Worm (Caenorhabditis elegans): ENCODE measurements around the gene chil-7.

The chil-7 gene

DNA sequence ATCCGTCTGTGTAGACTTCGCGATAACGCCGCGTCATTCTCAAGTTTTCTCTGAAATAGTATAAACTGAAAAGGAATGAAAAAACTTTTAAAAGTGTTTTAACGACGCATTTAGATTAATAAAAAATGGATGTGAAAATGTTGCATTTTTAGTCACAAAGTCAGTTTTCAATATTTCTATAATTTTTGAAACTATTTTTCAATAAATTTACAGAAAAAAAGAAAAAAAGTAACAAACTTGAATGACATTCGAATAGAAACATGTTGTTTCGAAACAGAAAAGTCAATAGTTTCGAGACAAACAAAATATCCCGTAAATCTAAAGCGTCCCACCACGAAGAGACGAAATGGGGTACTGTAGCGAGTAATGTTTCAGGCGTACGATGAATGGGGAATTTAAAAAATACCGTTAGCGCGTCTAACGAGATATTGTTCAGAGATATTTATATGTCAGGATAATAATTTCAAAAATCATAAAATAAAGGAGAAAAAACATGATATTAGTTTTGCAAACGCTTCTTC, 28.9 kb downstream of the chil-7 start, which contains the start of gene rnh-1.2:
Gene rnh-1.2 (minus strand): TSS at position 51 of the 521 bp plus-strand sequence.
- TF ChIP-seq ceh-36 (tag; optimal IDR thresholded peaks at IDR 0.05) (no peak), scrt-1 (GFP tag; IDR thresholded peaks at IDR 0.05) (no peak), B0310.2 (tag; optimal IDR thresholded peaks at IDR 0.05) (no peak), hmbx-1 (tag; optimal IDR thresholded peaks at IDR 0.05) (no peak), pes-1 (GFP tag; IDR thresholded peaks at IDR 0.05) (no peak), tra-4 (tag; optimal IDR thresholded peaks at IDR 0.05) (no peak), flt-1 (GFP tag; IDR thresholded peaks at IDR 0.05) (no peak), tbx-37 (GFP tag; conservative IDR thresholded peaks at IDR 0.05) (no peak), hnd-1 (tag; optimal IDR thresholded peaks at IDR 0.05) (no peak), ama-1 (optimal IDR thresholded peaks at IDR 0.05) (no peak), sea-1 (GFP tag; conservative IDR thresholded peaks at IDR 0.05) (no peak), tbx-11 (GFP tag; IDR thresholded peaks at IDR 0.05) (no peak), aly-1 (tag; optimal IDR thresholded peaks at IDR 0.05) (no peak), F13C5.2 (tag; optimal IDR thresholded peaks at IDR 0.05) (no peak), ceh-13 (GFP tag; optimal IDR thresholded peaks at IDR 0.05) (no peak)

DNA sequence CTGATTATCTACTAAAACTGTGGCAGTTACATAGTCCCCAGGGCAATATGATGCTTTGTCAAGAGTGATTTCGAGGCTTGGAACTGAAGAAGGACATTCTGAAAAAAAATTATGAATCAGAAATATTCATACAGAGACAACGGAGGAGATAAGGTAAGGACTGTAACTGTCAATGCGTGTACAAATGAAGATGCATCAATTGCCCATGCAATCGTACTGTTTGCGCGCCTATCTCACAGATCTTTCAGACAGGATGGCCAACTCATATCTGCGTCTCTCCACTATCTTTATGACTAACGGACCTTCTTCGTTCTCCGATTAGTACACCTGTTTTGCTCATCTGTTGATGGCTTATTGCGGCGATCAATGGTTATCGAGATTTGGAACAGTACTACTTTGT, 30.7 kb downstream of the chil-7 start, which contains the start of gene ZK938.11:
Gene ZK938.11 (minus strand): TSS at position 101 of the 400 bp plus-strand sequence.
- no peak for TF ChIP-seq tbx-37 (GFP tag; conservative IDR thresholded peaks at IDR 0.05)
- TF ChIP-seq hnd-1 (tag; optimal IDR thresholded peaks at IDR 0.05) = no peak
- no peak for TF ChIP-seq scrt-1 (GFP tag; IDR thresholded peaks at IDR 0.05)
- no peak for TF ChIP-seq tra-4 (tag; optimal IDR thresholded peaks at IDR 0.05)

DNA sequence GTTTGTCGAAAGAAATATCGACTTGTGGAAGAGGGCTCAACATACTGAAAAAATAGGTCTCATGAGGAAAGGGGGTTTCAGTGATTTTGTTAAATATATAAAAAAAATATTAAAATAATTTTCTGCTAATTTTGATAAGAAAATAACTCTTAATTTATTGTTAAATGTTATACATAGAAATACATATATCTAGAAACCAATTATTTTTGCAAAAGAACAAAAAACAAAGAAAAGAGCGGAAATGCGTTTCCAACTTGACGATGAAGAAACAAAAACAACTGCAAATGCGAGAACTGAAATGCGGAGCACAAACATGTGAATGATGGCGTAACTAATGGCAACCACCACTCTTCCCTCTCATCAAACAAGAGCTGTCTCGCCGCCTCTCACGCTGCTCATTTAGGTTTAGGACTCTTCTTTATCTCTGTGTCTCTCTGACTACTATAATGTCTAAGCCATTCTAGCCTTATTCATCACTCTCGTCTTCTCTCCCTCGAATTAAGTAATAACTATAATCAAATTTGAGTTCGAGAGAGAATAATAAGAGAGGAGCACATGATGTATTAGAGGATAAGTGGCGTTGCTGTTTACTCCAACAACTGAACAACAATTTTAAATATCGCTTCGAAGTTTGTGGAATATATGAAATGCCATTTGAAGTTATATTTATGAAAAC, 32.6 kb downstream of the chil-7 start, which contains the start of gene arrd-4:
Gene arrd-4 (minus strand): TSS at position 51 of the 676 bp plus-strand sequence.
- no peak for TF ChIP-seq flt-1 (GFP tag; IDR thresholded peaks at IDR 0.05)
- no peak for TF ChIP-seq hnd-1 (tag; optimal IDR thresholded peaks at IDR 0.05)
- TF ChIP-seq ama-1 (optimal IDR thresholded peaks at IDR 0.05) = no peak
- TF ChIP-seq F13C5.2 (tag; optimal IDR thresholded peaks at IDR 0.05) = no peak
- TF ChIP-seq ceh-13 (GFP tag; optimal IDR thresholded peaks at IDR 0.05) = no peak
- TF ChIP-seq tbx-37 (GFP tag; conservative IDR thresholded peaks at IDR 0.05) = no peak
- TF ChIP-seq scrt-1 (GFP tag; IDR thresholded peaks at IDR 0.05) = no peak
- no peak for TF ChIP-seq sea-1 (GFP tag; conservative IDR thresholded peaks at IDR 0.05)
- no peak for TF ChIP-seq ceh-36 (tag; optimal IDR thresholded peaks at IDR 0.05)
- TF ChIP-seq aly-1 (tag; optimal IDR thresholded peaks at IDR 0.05) = no peak
- TF ChIP-seq B0310.2 (tag; optimal IDR thresholded peaks at IDR 0.05) = no peak
- TF ChIP-seq pes-1 (GFP tag; IDR thresholded peaks at IDR 0.05) = no peak
- no peak for TF ChIP-seq hmg-4 (GFP tag; optimal IDR thresholded peaks at IDR 0.05)
- no peak for TF ChIP-seq hmbx-1 (tag; optimal IDR thresholded peaks at IDR 0.05)
- no peak for TF ChIP-seq tbx-11 (GFP tag; IDR thresholded peaks at IDR 0.05)
- TF ChIP-seq tra-4 (tag; optimal IDR thresholded peaks at IDR 0.05) = no peak
- TF ChIP-seq ets-7 (tag; optimal IDR thresholded peaks at IDR 0.05) = no peak

DNA sequence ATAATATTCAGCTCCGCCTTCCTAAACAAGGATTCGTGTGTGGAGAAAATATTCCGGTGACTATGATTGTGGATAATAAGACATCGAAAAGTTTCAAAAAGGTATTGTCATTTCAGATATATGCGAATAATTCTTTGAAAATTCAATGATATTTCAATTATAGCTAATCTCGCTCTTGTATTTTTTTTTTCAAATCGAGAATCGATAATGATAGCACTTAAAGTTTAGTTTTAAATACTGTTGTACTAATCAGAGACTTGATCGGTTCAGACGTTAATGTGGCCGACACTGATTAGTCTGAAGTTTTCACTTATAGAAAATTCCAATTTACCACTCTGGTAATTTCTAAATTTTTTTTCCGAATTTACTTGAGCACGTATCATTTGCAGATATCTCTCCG, 35.0 kb downstream of the chil-7 start:
- TF ChIP-seq ceh-36 (tag; optimal IDR thresholded peaks at IDR 0.05) (no peak), hmg-4 (GFP tag; optimal IDR thresholded peaks at IDR 0.05) (no peak)

DNA sequence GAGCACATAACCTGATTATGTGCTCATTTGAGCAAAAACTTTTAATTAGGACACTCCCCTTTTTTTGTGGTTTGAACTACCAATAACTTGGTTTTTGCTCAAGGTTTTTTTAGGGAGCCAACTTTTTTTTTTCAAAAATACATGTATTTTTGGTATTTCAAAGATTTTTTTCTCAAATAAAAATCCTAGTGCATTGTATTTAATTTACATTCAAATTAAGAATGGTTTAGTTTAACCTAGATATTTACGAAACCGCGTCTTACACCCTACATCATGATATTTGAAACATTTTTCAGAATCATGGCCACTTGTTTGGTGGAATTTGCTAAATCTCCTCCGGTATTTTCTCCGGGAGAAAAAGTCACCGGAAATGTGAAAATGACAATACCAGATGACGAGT, 36.1 kb downstream of the chil-7 start, which contains the start of gene arrd-5:
Gene arrd-5 (plus strand): TSS at position 301 of the 400 bp plus-strand sequence.
- TF ChIP-seq tbx-11 (GFP tag; IDR thresholded peaks at IDR 0.05) (no peak), F13C5.2 (tag; optimal IDR thresholded peaks at IDR 0.05) (no peak), ceh-13 (GFP tag; optimal IDR thresholded peaks at IDR 0.05) (no peak), aly-1 (tag; optimal IDR thresholded peaks at IDR 0.05) (no peak), pes-1 (GFP tag; IDR thresholded peaks at IDR 0.05) (no peak), B0310.2 (tag; optimal IDR thresholded peaks at IDR 0.05) (no peak), ets-7 (tag; optimal IDR thresholded peaks at IDR 0.05) (no peak), ceh-36 (tag; optimal IDR thresholded peaks at IDR 0.05) (no peak), hmbx-1 (tag; optimal IDR thresholded peaks at IDR 0.05) (no peak), hmg-4 (GFP tag; optimal IDR thresholded peaks at IDR 0.05) (no peak), tbx-37 (GFP tag; conservative IDR thresholded peaks at IDR 0.05) (no peak), flt-1 (GFP tag; IDR thresholded peaks at IDR 0.05) (no peak), scrt-1 (GFP tag; IDR thresholded peaks at IDR 0.05) (no peak), sea-1 (GFP tag; conservative IDR thresholded peaks at IDR 0.05) (no peak), tra-4 (tag; optimal IDR thresholded peaks at IDR 0.05) (no peak)

DNA sequence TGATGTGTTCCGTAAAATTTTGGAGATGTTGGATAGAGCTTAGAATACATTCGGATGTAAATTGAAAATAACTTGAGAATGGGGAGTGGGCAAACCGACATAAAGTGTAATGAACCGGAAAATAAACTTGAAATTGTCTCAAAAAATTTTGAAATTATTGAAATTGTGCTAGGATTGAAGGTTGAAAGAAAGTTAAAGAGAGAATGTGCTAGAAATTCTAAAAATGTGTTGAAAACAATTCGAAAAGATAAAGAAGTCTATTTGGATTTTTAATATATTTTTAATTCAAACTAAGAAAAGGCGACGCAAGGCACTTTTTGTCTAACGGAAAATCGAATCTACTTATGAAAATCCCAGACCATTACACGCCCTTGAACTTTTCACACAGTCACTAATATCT, 37.1 kb downstream of the chil-7 start, which contains the start of gene ZK938.3:
Gene ZK938.3 (minus strand): TSS at position 101 of the 400 bp plus-strand sequence.
- TF ChIP-seq hmbx-1 (tag; optimal IDR thresholded peaks at IDR 0.05) (no peak), tra-4 (tag; optimal IDR thresholded peaks at IDR 0.05) (no peak), tbx-11 (GFP tag; IDR thresholded peaks at IDR 0.05) (no peak), hmg-4 (GFP tag; optimal IDR thresholded peaks at IDR 0.05) (no peak), aly-1 (tag; optimal IDR thresholded peaks at IDR 0.05) (no peak), ama-1 (optimal IDR thresholded peaks at IDR 0.05) (no peak), ceh-36 (tag; optimal IDR thresholded peaks at IDR 0.05) (no peak), pes-1 (GFP tag; IDR thresholded peaks at IDR 0.05) (no peak), F13C5.2 (tag; optimal IDR thresholded peaks at IDR 0.05) (no peak), tbx-37 (GFP tag; conservative IDR thresholded peaks at IDR 0.05) (no peak), scrt-1 (GFP tag; IDR thresholded peaks at IDR 0.05) (no peak), hnd-1 (tag; optimal IDR thresholded peaks at IDR 0.05) (no peak), ceh-13 (GFP tag; optimal IDR thresholded peaks at IDR 0.05) (no peak), ets-7 (tag; optimal IDR thresholded peaks at IDR 0.05) (no peak), flt-1 (GFP tag; IDR thresholded peaks at IDR 0.05) (no peak), B0310.2 (tag; optimal IDR thresholded peaks at IDR 0.05) (no peak), sea-1 (GFP tag; conservative IDR thresholded peaks at IDR 0.05) (no peak)

DNA sequence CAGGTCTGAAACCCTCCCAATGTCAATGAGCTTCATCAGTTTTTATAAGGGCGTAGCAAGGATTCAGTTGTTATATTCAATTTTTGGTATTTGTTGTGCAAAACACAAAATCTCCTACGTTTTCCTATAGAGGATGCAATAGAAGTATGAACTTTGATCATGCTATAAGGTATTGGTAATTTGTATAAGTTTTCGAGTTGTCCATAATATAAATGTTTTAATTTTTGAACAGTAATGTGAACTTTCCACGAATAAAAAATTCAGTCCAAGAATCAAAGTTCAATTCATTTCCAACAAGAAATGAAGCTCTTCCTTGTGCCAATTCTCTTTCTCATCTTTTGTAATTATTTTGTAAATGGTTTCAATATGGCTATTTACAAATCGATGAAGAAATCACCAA, 39.9 kb downstream of the chil-7 start, which contains the start of gene ZK938.12:
Gene ZK938.12 (plus strand): TSS at position 301 of the 400 bp plus-strand sequence.
- no peak for TF ChIP-seq aly-1 (tag; optimal IDR thresholded peaks at IDR 0.05)
- TF ChIP-seq ama-1 (optimal IDR thresholded peaks at IDR 0.05) = no peak
- no peak for TF ChIP-seq ceh-13 (GFP tag; optimal IDR thresholded peaks at IDR 0.05)
- no peak for TF ChIP-seq sea-1 (GFP tag; conservative IDR thresholded peaks at IDR 0.05)
- no peak for TF ChIP-seq ets-7 (tag; optimal IDR thresholded peaks at IDR 0.05)
- TF ChIP-seq tbx-11 (GFP tag; IDR thresholded peaks at IDR 0.05) = no peak
- no peak for TF ChIP-seq ceh-36 (tag; optimal IDR thresholded peaks at IDR 0.05)
- TF ChIP-seq tra-4 (tag; optimal IDR thresholded peaks at IDR 0.05) = no peak
- no peak for TF ChIP-seq hmbx-1 (tag; optimal IDR thresholded peaks at IDR 0.05)
- TF ChIP-seq tbx-37 (GFP tag; conservative IDR thresholded peaks at IDR 0.05) = no peak
- no peak for TF ChIP-seq hmg-4 (GFP tag; optimal IDR thresholded peaks at IDR 0.05)
- no peak for TF ChIP-seq scrt-1 (GFP tag; IDR thresholded peaks at IDR 0.05)
- TF ChIP-seq B0310.2 (tag; optimal IDR thresholded peaks at IDR 0.05) = no peak
- no peak for TF ChIP-seq flt-1 (GFP tag; IDR thresholded peaks at IDR 0.05)

All from whole organism, early embryonic.